Worm (Caenorhabditis elegans): Measurements from ENCODE around the gene F45E1.5.

The F45E1.5 gene

ce11 chrX:8017305-8017704 lies 40.8 kb downstream of the F45E1.5 start:
- TF ChIP-seq ceh-13 (GFP tag; optimal IDR thresholded peaks at IDR 0.05) (no peak), aly-1 (tag; optimal IDR thresholded peaks at IDR 0.05) (no peak), ama-1 (optimal IDR thresholded peaks at IDR 0.05) (no peak), ceh-36 (tag; optimal IDR thresholded peaks at IDR 0.05) (no peak), tbx-11 (GFP tag; IDR thresholded peaks at IDR 0.05) (no peak), sea-1 (GFP tag; conservative IDR thresholded peaks at IDR 0.05) (no peak), pes-1 (GFP tag; IDR thresholded peaks at IDR 0.05) (no peak), hmbx-1 (tag; optimal IDR thresholded peaks at IDR 0.05) (no peak), tra-4 (tag; optimal IDR thresholded peaks at IDR 0.05) (no peak), tbx-37 (GFP tag; conservative IDR thresholded peaks at IDR 0.05) (no peak), ets-7 (tag; optimal IDR thresholded peaks at IDR 0.05) (no peak), F13C5.2 (tag; optimal IDR thresholded peaks at IDR 0.05) (no peak), hmg-4 (GFP tag; optimal IDR thresholded peaks at IDR 0.05) (no peak)

ce11 chrX:8017759-8018158 lies 41.3 kb downstream of the F45E1.5 start, which contains the start of gene C34D10.5:
TSS of gene C34D10.5 (plus strand) at chrX:8018027.
- TF ChIP-seq hnd-1 (tag; optimal IDR thresholded peaks at IDR 0.05) (no peak), ceh-13 (GFP tag; optimal IDR thresholded peaks at IDR 0.05) (no peak), F13C5.2 (tag; optimal IDR thresholded peaks at IDR 0.05) (no peak), sea-1 (GFP tag; conservative IDR thresholded peaks at IDR 0.05) (no peak)

ce11 chrX:8018441-8018840 lies 41.9 kb downstream of the F45E1.5 start:
- no peak for TF ChIP-seq ama-1 (optimal IDR thresholded peaks at IDR 0.05)

ce11 chrX:8019665-8020064 lies 43.2 kb downstream of the F45E1.5 start:
- TF ChIP-seq B0310.2 (tag; optimal IDR thresholded peaks at IDR 0.05) (no peak), hmg-4 (GFP tag; optimal IDR thresholded peaks at IDR 0.05) (peak; percentile 64), F13C5.2 (tag; optimal IDR thresholded peaks at IDR 0.05) (peak; percentile 40)

DNA sequence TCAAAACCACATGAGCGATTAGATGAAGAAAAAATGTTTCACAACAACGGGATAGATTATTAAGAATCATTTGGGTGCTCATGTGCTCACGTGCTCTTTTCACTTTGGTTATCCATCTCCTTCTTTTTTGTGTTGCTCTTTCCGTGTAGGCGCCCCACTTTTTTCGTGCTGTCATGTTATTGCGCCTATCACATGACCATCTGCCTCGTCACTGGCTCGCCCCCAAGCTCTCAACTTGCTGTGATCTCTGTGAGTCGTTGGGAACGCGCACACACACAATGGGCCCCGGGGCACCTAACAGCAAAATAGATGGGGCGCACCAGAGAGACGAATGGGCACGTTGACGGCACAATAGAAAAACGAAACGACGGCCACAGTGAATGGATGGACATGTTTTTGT lies 45.1 kb downstream of the F45E1.5 start:
- TF ChIP-seq tbx-11 (GFP tag; IDR thresholded peaks at IDR 0.05) = no peak
- no peak for TF ChIP-seq F13C5.2 (tag; optimal IDR thresholded peaks at IDR 0.05)
- no peak for TF ChIP-seq ama-1 (optimal IDR thresholded peaks at IDR 0.05)
- no peak for TF ChIP-seq flt-1 (GFP tag; IDR thresholded peaks at IDR 0.05)
- no peak for TF ChIP-seq ceh-36 (tag; optimal IDR thresholded peaks at IDR 0.05)
- no peak for TF ChIP-seq ets-7 (tag; optimal IDR thresholded peaks at IDR 0.05)
- TF ChIP-seq aly-1 (tag; optimal IDR thresholded peaks at IDR 0.05) = no peak
- no peak for TF ChIP-seq B0310.2 (tag; optimal IDR thresholded peaks at IDR 0.05)
- TF ChIP-seq pes-1 (GFP tag; IDR thresholded peaks at IDR 0.05) = no peak
- TF ChIP-seq ceh-13 (GFP tag; optimal IDR thresholded peaks at IDR 0.05) = no peak
- no peak for TF ChIP-seq hnd-1 (tag; optimal IDR thresholded peaks at IDR 0.05)
- TF ChIP-seq hmg-4 (GFP tag; optimal IDR thresholded peaks at IDR 0.05) = no peak

- TF ChIP-seq B0310.2 (tag; optimal IDR thresholded peaks at IDR 0.05) (no peak), tra-4 (tag; optimal IDR thresholded peaks at IDR 0.05) (no peak), pes-1 (GFP tag; IDR thresholded peaks at IDR 0.05) (no peak), hnd-1 (tag; optimal IDR thresholded peaks at IDR 0.05) (no peak), ceh-13 (GFP tag; optimal IDR thresholded peaks at IDR 0.05) (no peak), hmbx-1 (tag; optimal IDR thresholded peaks at IDR 0.05) (no peak), flt-1 (GFP tag; IDR thresholded peaks at IDR 0.05) (no peak), ama-1 (optimal IDR thresholded peaks at IDR 0.05) (no peak), ceh-36 (tag; optimal IDR thresholded peaks at IDR 0.05) (no peak), hmg-4 (GFP tag; optimal IDR thresholded peaks at IDR 0.05) (no peak), tbx-11 (GFP tag; IDR thresholded peaks at IDR 0.05) (no peak), aly-1 (tag; optimal IDR thresholded peaks at IDR 0.05) (no peak)
Measured at ce11 chrX:8022728-8023127, 46.2 kb downstream of the F45E1.5 start.

ce11 chrX:8026709-8027108 lies 50.2 kb downstream of the F45E1.5 start:
- TF ChIP-seq hmg-4 (GFP tag; optimal IDR thresholded peaks at IDR 0.05) (no peak), aly-1 (tag; optimal IDR thresholded peaks at IDR 0.05) (no peak), ets-7 (tag; optimal IDR thresholded peaks at IDR 0.05) (no peak), tra-4 (tag; optimal IDR thresholded peaks at IDR 0.05) (no peak), hmbx-1 (tag; optimal IDR thresholded peaks at IDR 0.05) (no peak), ama-1 (optimal IDR thresholded peaks at IDR 0.05) (no peak), F13C5.2 (tag; optimal IDR thresholded peaks at IDR 0.05) (no peak), ceh-13 (GFP tag; optimal IDR thresholded peaks at IDR 0.05) (no peak)

DNA sequence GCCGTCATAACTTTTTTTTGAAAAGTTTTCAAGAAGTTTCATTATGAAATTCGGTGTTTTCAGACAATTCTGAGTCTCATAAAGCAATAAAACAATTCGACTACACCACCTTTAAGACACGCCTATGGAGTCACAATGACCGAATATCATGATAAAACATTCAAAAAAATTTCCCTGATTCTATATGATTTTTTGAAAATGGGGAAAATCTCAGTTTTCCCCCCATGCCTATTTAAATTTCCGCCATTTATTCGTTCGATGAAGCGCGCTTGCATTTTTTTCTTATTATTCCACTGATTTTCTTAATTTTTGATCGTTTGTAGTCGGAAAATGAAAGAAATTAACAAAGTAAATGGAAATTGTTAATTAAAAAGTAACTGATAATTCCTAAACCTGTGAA lies 51.0 kb downstream of the F45E1.5 start:
- TF ChIP-seq tbx-11 (GFP tag; IDR thresholded peaks at IDR 0.05) (no peak), aly-1 (tag; optimal IDR thresholded peaks at IDR 0.05) (no peak), sea-1 (GFP tag; conservative IDR thresholded peaks at IDR 0.05) (no peak), ama-1 (optimal IDR thresholded peaks at IDR 0.05) (no peak)

ce11 chrX:8029080-8029479 lies 52.6 kb downstream of the F45E1.5 start, which contains the start of gene C34D10.1:
TSS of gene C34D10.1 (plus strand) at chrX:8029479.
- TF ChIP-seq hmg-4 (GFP tag; optimal IDR thresholded peaks at IDR 0.05) = peak; percentile 28
- TF ChIP-seq F13C5.2 (tag; optimal IDR thresholded peaks at IDR 0.05) = peak; percentile 61
- TF ChIP-seq ama-1 (optimal IDR thresholded peaks at IDR 0.05) = no peak

DNA sequence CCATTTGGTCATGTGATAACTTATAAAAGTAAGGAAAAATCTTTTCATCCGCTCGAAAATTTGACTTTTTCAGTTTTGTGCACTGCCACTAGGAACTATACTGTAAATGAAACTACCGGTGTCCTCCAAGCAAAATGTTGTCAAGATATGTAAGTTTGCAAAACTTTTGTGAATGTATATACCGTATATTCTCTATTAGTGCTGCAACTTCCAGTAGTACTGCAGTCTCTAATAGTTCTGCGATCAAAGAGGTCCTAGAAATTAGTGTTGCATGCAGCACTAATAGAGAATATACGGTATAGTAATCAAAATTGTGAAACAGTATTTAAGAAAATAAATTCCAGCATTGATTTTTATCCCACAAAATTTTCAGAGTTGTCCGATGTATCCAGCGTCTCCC lies 53.5 kb downstream of the F45E1.5 start:
- TF ChIP-seq ceh-36 (tag; optimal IDR thresholded peaks at IDR 0.05) (no peak), ama-1 (optimal IDR thresholded peaks at IDR 0.05) (no peak), aly-1 (tag; optimal IDR thresholded peaks at IDR 0.05) (no peak), tra-4 (tag; optimal IDR thresholded peaks at IDR 0.05) (no peak), tbx-11 (GFP tag; IDR thresholded peaks at IDR 0.05) (no peak), pes-1 (GFP tag; IDR thresholded peaks at IDR 0.05) (no peak), hmbx-1 (tag; optimal IDR thresholded peaks at IDR 0.05) (no peak), scrt-1 (GFP tag; IDR thresholded peaks at IDR 0.05) (no peak), B0310.2 (tag; optimal IDR thresholded peaks at IDR 0.05) (no peak), flt-1 (GFP tag; IDR thresholded peaks at IDR 0.05) (no peak), sea-1 (GFP tag; conservative IDR thresholded peaks at IDR 0.05) (no peak), ceh-13 (GFP tag; optimal IDR thresholded peaks at IDR 0.05) (no peak), hmg-4 (GFP tag; optimal IDR thresholded peaks at IDR 0.05) (no peak)
